Worm (Caenorhabditis elegans): Measurements from ENCODE around the gene his-2.

DNA sequence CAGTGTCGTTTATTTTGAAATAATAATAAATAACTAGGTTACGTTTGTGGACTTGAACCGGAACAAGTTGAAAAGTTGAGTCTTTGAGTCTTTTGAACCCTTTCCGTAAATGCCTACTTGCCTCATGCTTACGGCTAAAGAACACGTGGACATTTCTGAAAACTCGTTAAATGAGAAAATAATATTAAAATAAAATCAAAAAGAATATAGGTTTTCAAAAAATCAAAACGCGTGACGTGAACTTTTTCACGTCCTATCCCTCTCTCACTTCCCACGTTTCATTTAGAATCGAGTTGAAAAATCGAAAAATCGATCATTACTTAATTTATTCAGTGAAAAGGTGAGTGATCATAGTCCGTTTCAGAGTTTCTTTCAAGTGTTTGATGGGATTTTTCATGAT, 7.1 kb upstream of the his-2 start, which contains the start of gene best-12:
- TF ChIP-seq tab-1 (GFP tag; IDR thresholded peaks at IDR 0.05) (no peak), ztf-23 (GFP tag; IDR thresholded peaks at IDR 0.05) (no peak), klf-2 (GFP tag; conservative IDR thresholded peaks at IDR 0.05) (no peak)

All from whole organism, midembryonic.